Worm (Caenorhabditis elegans) whole organism, late embryonic: ENCODE results near the gene sgn-1.
A peak's percentile ranks its signal among the peaks of the same experiment; 100 is the strongest.

Experiments
- C08G9.2 ChIP-seq: sonication (generic microtip); optimal IDR thresholded peaks from 2 replicates; lab custom pipeline; 2016; ENCODE audit warnings: mild to moderate bottlenecking, missing genetic modification characterization, moderate library complexity, missing compliant biosample characterization
- C38D4.7 ChIP-seq: fragments of 200-800 bp; sonication (Bioruptor generic); optimal IDR thresholded peaks from 2 replicates; lab custom pipeline; 2018; ENCODE audit warnings: mild to moderate bottlenecking, missing genetic modification characterization, moderate library complexity, missing compliant biosample characterization
- K02D7.2 ChIP-seq: sonication (generic microtip); optimal IDR thresholded peaks from 2 replicates; lab custom pipeline; 2017; ENCODE audit warnings: mild to moderate bottlenecking, missing genetic modification characterization, missing compliant biosample characterization
- T23F11.4 ChIP-seq: fragments of 200-800 bp; sonication (Bioruptor generic); optimal IDR thresholded peaks from 2 replicates; lab custom pipeline; 2018; ENCODE audit warnings: mild to moderate bottlenecking, missing genetic modification characterization, missing compliant biosample characterization
- ahr-1 ChIP-seq: sonication (generic microtip); optimal IDR thresholded peaks from 2 replicates; lab custom pipeline; 2016; ENCODE audit warnings: missing genetic modification characterization, missing compliant biosample characterization
- ceh-19 ChIP-seq: fragments of 200-800 bp; sonication (Bioruptor generic); optimal IDR thresholded peaks from 2 replicates; lab custom pipeline; 2018; ENCODE audit warnings: mild to moderate bottlenecking, missing genetic modification characterization, missing compliant biosample characterization
- ceh-2 ChIP-seq: sonication (generic microtip); optimal IDR thresholded peaks from 2 replicates; lab custom pipeline; 2016; ENCODE audit warnings: missing genotype, missing genetic modification characterization, missing compliant biosample characterization
- ceh-34 ChIP-seq: sonication (generic microtip); optimal IDR thresholded peaks from 2 replicates; lab custom pipeline; 2016; ENCODE audit warnings: mild to moderate bottlenecking, missing genetic modification characterization, missing compliant biosample characterization
- ceh-6 ChIP-seq: fragments of 200-800 bp; sonication (Bioruptor generic); optimal IDR thresholded peaks from 2 replicates; lab custom pipeline; 2018; ENCODE audit warnings: mild to moderate bottlenecking, missing genetic modification characterization, missing compliant biosample characterization
- ceh-9 ChIP-seq: sonication (generic microtip); optimal IDR thresholded peaks from 2 replicates; lab custom pipeline; 2016; ENCODE audit warnings: mild to moderate bottlenecking, missing genetic modification characterization, inconsistent platforms, missing compliant biosample characterization
- dve-1 ChIP-seq: sonication (generic microtip); optimal IDR thresholded peaks from 2 replicates; lab custom pipeline; 2017; ENCODE audit warnings: antibody characterized with exemption, mild to moderate bottlenecking, missing genetic modification characterization, missing compliant biosample characterization
- elt-2 ChIP-seq: sonication (generic microtip); optimal IDR thresholded peaks from 2 replicates; lab custom pipeline; 2016; ENCODE audit warnings: missing genetic modification reagents, missing genetic modification characterization, missing compliant biosample characterization
- elt-4 ChIP-seq: sonication (generic microtip); optimal IDR thresholded peaks from 2 replicates; lab custom pipeline; 2016; ENCODE audit warnings: missing genetic modification characterization, missing compliant biosample characterization
- eyg-1 ChIP-seq: sonication (generic microtip); optimal IDR thresholded peaks from 2 replicates; lab custom pipeline; 2016; ENCODE audit warnings: missing genotype, missing genetic modification characterization, missing compliant biosample characterization
- fkh-10 ChIP-seq: fragments of 150-350 bp; optimal IDR thresholded peaks from 2 replicates; lab custom pipeline; 2014; ENCODE audit warnings: missing biosample characterization, missing genetic modification reagents, missing genetic modification characterization
- gmeb-2 ChIP-seq: sonication (generic microtip); optimal IDR thresholded peaks from 2 replicates; lab custom pipeline; 2016; ENCODE audit warnings: missing genetic modification characterization, inconsistent platforms, missing compliant biosample characterization
- hlh-15 ChIP-seq: sonication (generic microtip); optimal IDR thresholded peaks from 2 replicates; lab custom pipeline; 2016; ENCODE audit warnings: missing genetic modification characterization, missing compliant biosample characterization
- hlh-30 ChIP-seq: sonication (generic microtip); optimal IDR thresholded peaks from 2 replicates; lab custom pipeline; 2017; ENCODE audit warnings: antibody characterized with exemption, missing genetic modification characterization, missing compliant biosample characterization; ENCODE audit not compliant: insufficient read depth
- hlh-8 ChIP-seq: sonication (generic microtip); optimal IDR thresholded peaks from 2 replicates; lab custom pipeline; 2016; ENCODE audit warnings: missing genotype, missing genetic modification characterization, missing compliant biosample characterization
- lim-6 ChIP-seq: sonication (generic microtip); optimal IDR thresholded peaks from 2 replicates; lab custom pipeline; 2016; ENCODE audit warnings: missing genetic modification characterization, missing compliant biosample characterization
- lin-11 ChIP-seq: fragments of 200-800 bp; sonication (Bioruptor generic); optimal IDR thresholded peaks from 2 replicates; lab custom pipeline; 2018; ENCODE audit warnings: mild to moderate bottlenecking, missing genetic modification characterization, missing compliant biosample characterization
- madf-2 ChIP-seq: sonication (generic microtip); optimal IDR thresholded peaks from 2 replicates; lab custom pipeline; 2017; ENCODE audit warnings: missing genetic modification characterization, missing compliant biosample characterization
- nfya-1 ChIP-seq: sonication (generic microtip); optimal IDR thresholded peaks from 2 replicates; lab custom pipeline; 2017; ENCODE audit warnings: missing genetic modification characterization, mild to moderate bottlenecking, missing compliant biosample characterization, antibody characterized with exemption, moderate library complexity
- nhr-11 ChIP-seq: fragments of 150-350 bp; optimal IDR thresholded peaks from 2 replicates; lab custom pipeline; 2014; ENCODE audit warnings: missing biosample characterization, missing genetic modification characterization
- nhr-232 ChIP-seq: sonication (generic microtip); optimal IDR thresholded peaks from 2 replicates; lab custom pipeline; 2016; ENCODE audit warnings: missing genetic modification characterization, missing compliant biosample characterization
- pag-3 ChIP-seq: sonication (generic microtip); optimal IDR thresholded peaks from 2 replicates; lab custom pipeline; 2016; ENCODE audit warnings: missing compliant biosample characterization, missing genetic modification characterization, borderline replicate concordance
- pat-9 ChIP-seq: fragments of 200-800 bp; sonication (Bioruptor generic); optimal IDR thresholded peaks from 2 replicates; lab custom pipeline; 2018; ENCODE audit warnings: mild to moderate bottlenecking, missing genetic modification characterization, moderate library complexity, missing compliant biosample characterization
- pax-1 ChIP-seq: fragments of 150-350 bp; optimal IDR thresholded peaks from 2 replicates; lab custom pipeline; 2014; ENCODE audit warnings: missing biosample characterization, missing genetic modification characterization
- pha-2 ChIP-seq: sonication (generic microtip); optimal IDR thresholded peaks from 2 replicates; lab custom pipeline; 2017; ENCODE audit warnings: mild to moderate bottlenecking, missing genetic modification characterization, missing compliant biosample characterization
- pqm-1 ChIP-seq: sonication (generic microtip); optimal IDR thresholded peaks from 2 replicates; lab custom pipeline; 2016; ENCODE audit warnings: missing genetic modification characterization, missing compliant biosample characterization
- ref-2 ChIP-seq: sonication (generic microtip); optimal IDR thresholded peaks from 2 replicates; lab custom pipeline; 2016; ENCODE audit warnings: missing genetic modification characterization, missing compliant biosample characterization
- rnt-1 ChIP-seq: sonication (generic microtip); optimal IDR thresholded peaks from 2 replicates; lab custom pipeline; 2016; ENCODE audit warnings: missing genetic modification characterization, missing compliant biosample characterization
- tbx-2 ChIP-seq: sonication (generic microtip); optimal IDR thresholded peaks from 2 replicates; lab custom pipeline; 2016; ENCODE audit warnings: missing genetic modification characterization, missing compliant biosample characterization
- tbx-7 ChIP-seq: sonication (generic microtip); optimal IDR thresholded peaks from 2 replicates; lab custom pipeline; 2016; ENCODE audit warnings: missing genotype, missing genetic modification characterization, missing compliant biosample characterization
- unc-42 ChIP-seq: sonication (generic microtip); optimal IDR thresholded peaks from 2 replicates; lab custom pipeline; 2016; ENCODE audit warnings: missing genotype, missing genetic modification characterization, missing compliant biosample characterization
- unc-55 ChIP-seq: sonication (generic microtip); optimal IDR thresholded peaks from 2 replicates; lab custom pipeline; 2017; ENCODE audit warnings: missing biosample characterization, missing genetic modification reagents, missing genetic modification characterization
- unc-86 ChIP-seq: sonication (generic microtip); optimal IDR thresholded peaks from 2 replicates; lab custom pipeline; 2016; ENCODE audit warnings: missing genetic modification characterization, missing compliant biosample characterization
- zip-5 ChIP-seq: sonication (generic microtip); optimal IDR thresholded peaks from 2 replicates; lab custom pipeline; 2016; ENCODE audit warnings: missing genetic modification characterization, missing compliant biosample characterization

sgn-1 gene

ce11 chrII:8749084-8749483 lies 34.4 kb downstream of the sgn-1 start:
- TF ChIP-seq tbx-2 (no peak), elt-2 (tag; lab: Kevin White, UChicago) (no peak), unc-86 (tag; lab: Kevin White, UChicago) (no peak), rnt-1 (tag; lab: Kevin White, UChicago) (peak; percentile 83)

- TF ChIP-seq nfya-1 (no peak), pag-3 (tag; lab: Kevin White, UChicago) (no peak), ahr-1 (tag; lab: Kevin White, UChicago) (no peak), zip-5 (tag; lab: Kevin White, UChicago) (no peak), rnt-1 (tag; lab: Kevin White, UChicago) (no peak), fkh-10 (GFP tag; lab: Kevin White, UChicago) (no peak), ceh-19 (no peak), unc-86 (tag; lab: Kevin White, UChicago) (no peak), madf-2 (tag; lab: Kevin White, UChicago) (no peak), elt-4 (tag; lab: Kevin White, UChicago) (no peak), pqm-1 (tag; lab: Kevin White, UChicago) (no peak), ceh-9 (no peak), lim-6 (tag; lab: Kevin White, UChicago) (no peak), hlh-15 (tag; lab: Kevin White, UChicago) (no peak), tbx-2 (no peak)
These were observed 34.8 kb downstream of the sgn-1 start for ce11 chrII:8748638-8749037.

- TF ChIP-seq tbx-2 (peak; percentile 52), unc-42 (tag; lab: Kevin White, UChicago) (peak; percentile 60), elt-2 (tag; lab: Kevin White, UChicago) (peak; percentile 33), ceh-2 (tag; lab: Kevin White, UChicago) (peak; percentile 56), tbx-7 (tag; lab: Kevin White, UChicago) (no peak), ceh-6 (GFP tag; lab: Kevin White, UChicago) (peak; percentile 27), ref-2 (tag; lab: Kevin White, UChicago) (peak; percentile 28), dve-1 (no peak), ceh-34 (tag; lab: Kevin White, UChicago) (peak; percentile 68), C38D4.7 (GFP tag; lab: Kevin White, UChicago) (no peak), pax-1 (peak; percentile 24), rnt-1 (tag; lab: Kevin White, UChicago) (peak; percentile 14), pha-2 (tag; lab: Kevin White, UChicago) (peak; percentile 43), nfya-1 (peak; percentile 59), T23F11.4 (GFP tag; lab: Kevin White, UChicago) (peak; percentile 34), unc-55 (GFP tag; lab: Kevin White, UChicago) (peak; percentile 50), eyg-1 (tag; lab: Kevin White, UChicago) (no peak)
These were observed 35.5 kb downstream of the sgn-1 start for ce11 chrII:8747939-8748352.

ce11 chrII:8747246-8747938 lies 36.1 kb downstream of the sgn-1 start:
- peak; percentile 20 for TF ChIP-seq madf-2 (tag; lab: Kevin White, UChicago)
- TF ChIP-seq pag-3 (tag; lab: Kevin White, UChicago), result no peak
- no peak for TF ChIP-seq nhr-11 (tag; lab: Kevin White, UChicago)
- no peak for TF ChIP-seq C08G9.2 (tag; lab: Kevin White, UChicago)
- no peak for TF ChIP-seq pat-9 (tag; lab: Kevin White, UChicago)
- peak; percentile 38 for TF ChIP-seq ref-2 (tag; lab: Kevin White, UChicago)
- no peak for TF ChIP-seq pha-2 (tag; lab: Kevin White, UChicago)
- TF ChIP-seq unc-55 (GFP tag; lab: Kevin White, UChicago), result peak; percentile 77
- TF ChIP-seq gmeb-2 (tag; lab: Kevin White, UChicago), result no peak
- TF ChIP-seq unc-42 (tag; lab: Kevin White, UChicago), result no peak
- peak; percentile 19 for TF ChIP-seq tbx-2
- no peak for TF ChIP-seq hlh-8 (tag; lab: Kevin White, UChicago)
- no peak for TF ChIP-seq K02D7.2 (tag; lab: Kevin White, UChicago)
- no peak for TF ChIP-seq nhr-232 (tag; lab: Kevin White, UChicago)
- no peak for TF ChIP-seq lin-11 (tag; lab: Kevin White, UChicago)
- no peak for TF ChIP-seq hlh-30 (tag; lab: Kevin White, UChicago)
